Worm (Caenorhabditis elegans) whole organism, mixed stage, embryonic: ENCODE measurements around the gene ZK84.4.

Experiments
- M03D4.4 ChIP-seq: sonication (generic microtip); optimal IDR thresholded peaks from 2 replicates; lab custom pipeline; 2017; ENCODE audit warnings: mild to moderate bottlenecking, missing genetic modification characterization, missing compliant biosample characterization
- bed-3 ChIP-seq: fragments of 200-800 bp; sonication (Bioruptor generic); optimal IDR thresholded peaks from 3 replicates; lab custom pipeline; 2018; ENCODE audit warnings: mild to moderate bottlenecking, missing genetic modification characterization, moderate library complexity, missing compliant biosample characterization
- blmp-1 ChIP-seq: fragments of 150-350 bp; optimal IDR thresholded peaks from 2 replicates; lab custom pipeline; 2014; ENCODE audit warnings: missing biosample characterization, missing genetic modification characterization
- ceh-39 ChIP-seq: fragments of 150-350 bp; optimal IDR thresholded peaks from 2 replicates; lab custom pipeline; 2014; ENCODE audit warnings: missing biosample characterization, missing genetic modification characterization
- ceh-43 ChIP-seq: fragments of 200-800 bp; sonication (Bioruptor generic); optimal IDR thresholded peaks from 2 replicates; lab custom pipeline; 2018; ENCODE audit warnings: mild to moderate bottlenecking, missing genetic modification characterization, moderate library complexity, missing compliant biosample characterization
- ceh-83 ChIP-seq: fragments of 200-800 bp; sonication (Bioruptor generic); optimal IDR thresholded peaks from 2 replicates; lab custom pipeline; 2018; ENCODE audit warnings: mild to moderate bottlenecking, missing genetic modification characterization, missing compliant biosample characterization
- ces-1 ChIP-seq: fragments of 150-350 bp; optimal IDR thresholded peaks from 2 replicates; lab custom pipeline; 2014; ENCODE audit warnings: missing biosample characterization, missing genetic modification reagents, missing genetic modification characterization
- cnd-1 ChIP-seq: fragments of 200-800 bp; sonication (Bioruptor generic); optimal IDR thresholded peaks from 2 replicates; lab custom pipeline; 2018; ENCODE audit warnings: mild to moderate bottlenecking, missing genetic modification characterization, missing compliant biosample characterization
- drap-1 ChIP-seq: fragments of 200-800 bp; sonication (Bioruptor generic); optimal IDR thresholded peaks from 3 replicates; lab custom pipeline; 2018; ENCODE audit warnings: mild to moderate bottlenecking, missing genetic modification characterization, missing compliant biosample characterization
- elt-1 ChIP-seq: sonication (generic microtip); optimal IDR thresholded peaks from 2 replicates; lab custom pipeline; 2017; ENCODE audit warnings: missing genetic modification characterization, mild to moderate bottlenecking, missing compliant biosample characterization, antibody characterized with exemption, moderate library complexity, borderline replicate concordance; ENCODE audit not compliant: insufficient read depth
- elt-3 ChIP-seq: fragments of 150-350 bp; optimal IDR thresholded peaks from 2 replicates; lab custom pipeline; 2014; ENCODE audit warnings: missing biosample characterization, missing genetic modification characterization
- flh-1 ChIP-seq: fragments of 200-800 bp; sonication (Bioruptor generic); optimal IDR thresholded peaks from 2 replicates; lab custom pipeline; 2018; ENCODE audit warnings: mild to moderate bottlenecking, missing genetic modification characterization, moderate library complexity, missing compliant biosample characterization
- ham-2 ChIP-seq: fragments of 200-800 bp; sonication (Bioruptor generic); optimal IDR thresholded peaks from 2 replicates; lab custom pipeline; 2018; ENCODE audit warnings: mild to moderate bottlenecking, missing genetic modification characterization, missing compliant biosample characterization
- hlh-1 ChIP-seq: fragments of 150-350 bp; optimal IDR thresholded peaks from 2 replicates; lab custom pipeline; 2014; ENCODE audit warnings: missing biosample characterization, missing genetic modification reagents, missing genetic modification characterization
- lin-32 ChIP-seq: fragments of 200-800 bp; sonication (Bioruptor generic); optimal IDR thresholded peaks from 2 replicates; lab custom pipeline; 2018; ENCODE audit warnings: mild to moderate bottlenecking, missing genetic modification characterization, missing compliant biosample characterization
- lsy-2 ChIP-seq: fragments of 150-350 bp; optimal IDR thresholded peaks from 2 replicates; lab custom pipeline; 2014; ENCODE audit warnings: missing biosample characterization, missing genetic modification characterization
- mab-5 ChIP-seq: fragments of 150-350 bp; optimal IDR thresholded peaks from 2 replicates; lab custom pipeline; 2014; ENCODE audit warnings: missing biosample characterization, missing genetic modification characterization
- mep-1 ChIP-seq: fragments of 150-350 bp; optimal IDR thresholded peaks from 2 replicates; lab custom pipeline; 2017; ENCODE audit warnings: missing biosample characterization, missing genetic modification reagents, missing genetic modification characterization, inconsistent platforms
- mls-2 ChIP-seq: sonication (generic microtip); optimal IDR thresholded peaks from 2 replicates; lab custom pipeline; 2016; ENCODE audit warnings: mild to moderate bottlenecking, missing genetic modification characterization, moderate library complexity, missing compliant biosample characterization
- nhr-12 ChIP-seq: fragments of 150-350 bp; optimal IDR thresholded peaks from 2 replicates; lab custom pipeline; 2014; ENCODE audit warnings: missing biosample characterization, missing genetic modification characterization
- nhr-2 ChIP-seq: fragments of 150-350 bp; optimal IDR thresholded peaks from 2 replicates; lab custom pipeline; 2014; ENCODE audit warnings: missing biosample characterization, missing genetic modification characterization
- nhr-237 ChIP-seq: fragments of 150-350 bp; optimal IDR thresholded peaks from 2 replicates; lab custom pipeline; 2014; ENCODE audit warnings: missing biosample characterization, missing genetic modification characterization
- nhr-28 ChIP-seq: fragments of 150-350 bp; optimal IDR thresholded peaks from 2 replicates; lab custom pipeline; 2014; ENCODE audit warnings: missing biosample characterization, missing genetic modification characterization
- nhr-76 ChIP-seq: sonication (generic microtip); optimal IDR thresholded peaks from 2 replicates; lab custom pipeline; 2017; ENCODE audit warnings: missing biosample characterization, missing genetic modification characterization
- pha-4 ChIP-seq: fragments of 150-350 bp; optimal IDR thresholded peaks from 2 replicates; lab custom pipeline; 2018; ENCODE audit warnings: missing biosample characterization, missing genetic modification reagents, missing genetic modification characterization
- sem-2 ChIP-seq: fragments of 200-800 bp; sonication (Bioruptor generic); optimal IDR thresholded peaks from 2 replicates; lab custom pipeline; 2018; ENCODE audit warnings: mild to moderate bottlenecking, missing genetic modification characterization, missing compliant biosample characterization
- snpc-4 ChIP-seq: fragments of 150-350 bp; optimal IDR thresholded peaks from 2 replicates; lab custom pipeline; 2014; ENCODE audit warnings: missing biosample characterization, missing genetic modification characterization
- sptf-1 ChIP-seq: sonication (generic microtip); optimal IDR thresholded peaks from 2 replicates; lab custom pipeline; 2017; ENCODE audit warnings: mild to moderate bottlenecking, missing genetic modification characterization, moderate library complexity, missing compliant biosample characterization
- tbx-8 ChIP-seq: fragments of 200-800 bp; sonication (Bioruptor generic); optimal IDR thresholded peaks from 2 replicates; lab custom pipeline; 2018; ENCODE audit warnings: mild to moderate bottlenecking, missing genetic modification characterization, moderate library complexity, missing compliant biosample characterization
- unc-120 ChIP-seq: sonication (generic microtip); optimal IDR thresholded peaks from 2 replicates; lab custom pipeline; 2017; ENCODE audit warnings: missing genetic modification characterization, missing compliant biosample characterization; ENCODE audit not compliant: poor library complexity, severe bottlenecking
- unc-39 ChIP-seq: fragments of 150-350 bp; optimal IDR thresholded peaks from 2 replicates; lab custom pipeline; 2014; ENCODE audit warnings: missing biosample characterization, missing genetic modification characterization
- unc-62 ChIP-seq: fragments of 150-350 bp; optimal IDR thresholded peaks from 2 replicates; lab custom pipeline; 2014; ENCODE audit warnings: missing biosample characterization, missing genetic modification reagents, missing genetic modification characterization
- zip-8 ChIP-seq: fragments of 150-350 bp; optimal IDR thresholded peaks from 2 replicates; lab custom pipeline; 2014; ENCODE audit warnings: missing biosample characterization, missing genetic modification characterization
- ztf-11 ChIP-seq: fragments of 150-350 bp; optimal IDR thresholded peaks from 2 replicates; lab custom pipeline; 2014; ENCODE audit warnings: missing biosample characterization, missing genetic modification characterization

ZK84.4 gene

DNA sequence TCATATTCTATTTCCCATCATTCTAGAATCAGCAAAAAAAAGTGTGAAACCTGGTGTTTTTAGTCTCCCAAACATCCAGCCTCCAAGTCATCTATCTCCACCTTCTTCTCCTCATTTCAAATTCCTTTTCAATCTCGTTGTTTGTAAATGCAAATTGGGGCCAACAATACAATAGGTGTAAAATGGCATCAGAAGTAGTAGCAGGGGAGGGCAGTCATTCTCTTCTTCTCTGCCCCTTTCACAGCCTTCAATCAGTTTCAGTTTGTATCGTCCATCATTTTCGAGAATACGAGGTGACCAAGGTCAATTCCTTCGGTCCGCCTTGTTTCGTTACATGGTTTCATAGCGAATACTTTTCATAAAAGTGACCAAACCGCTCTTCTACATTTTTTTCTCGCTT is 39.5 kb downstream of the ZK84.4 start, which contains the start of gene B0034.4:
B0034.4 (minus strand) TSS at position 229 of the 400 bp plus-strand sequence.
- TF ChIP-seq lsy-2 (tag; lab: Kevin White, UChicago) (no peak), sem-2 (no peak), ces-1 (GFP tag; lab: Kevin White, UChicago) (no peak), sptf-1 (no peak), cnd-1 (tag; lab: Kevin White, UChicago) (no peak), ceh-83 (GFP tag; lab: Kevin White, UChicago) (no peak), blmp-1 (no peak), zip-8 (tag; lab: Kevin White, UChicago) (no peak), flh-1 (no peak), tbx-8 (GFP tag; lab: Kevin White, UChicago) (no peak), mls-2 (tag; lab: Kevin White, UChicago) (no peak), ceh-43 (no peak), nhr-76 (tag; lab: Kevin White, UChicago) (no peak), nhr-237 (no peak), unc-120 (tag; lab: Kevin White, UChicago) (no peak), nhr-28 (tag; lab: Kevin White, UChicago) (no peak), ztf-11 (tag; lab: Kevin White, UChicago) (no peak), ceh-39 (no peak)

DNA sequence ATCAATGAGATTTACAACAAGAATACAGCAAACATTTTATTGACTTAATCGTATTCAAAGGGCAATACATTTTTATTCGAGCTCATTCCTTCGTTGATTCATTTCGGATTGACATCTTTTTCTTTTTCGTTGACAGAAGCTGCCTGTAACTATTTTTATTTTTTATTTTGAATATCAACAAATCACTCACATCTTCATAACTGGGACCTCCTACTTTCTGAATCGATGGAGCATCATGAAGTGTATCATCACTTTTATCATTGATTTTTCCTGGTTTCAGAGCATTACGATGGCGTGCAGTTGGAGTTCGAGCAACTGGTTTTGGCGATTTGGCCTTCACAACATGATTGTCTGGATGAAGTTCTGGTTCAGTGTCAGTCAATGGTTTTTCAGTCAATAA is 40.8 kb downstream of the ZK84.4 start, which contains the start of gene B0034.1:
B0034.1 (plus strand) TSS at position 301 of the 400 bp plus-strand sequence.
- TF ChIP-seq drap-1 (GFP tag; lab: Kevin White, UChicago) (no peak), ceh-39 (no peak), nhr-2 (tag; lab: Kevin White, UChicago) (no peak), bed-3 (GFP tag; lab: Kevin White, UChicago) (no peak), ceh-43 (no peak), nhr-28 (tag; lab: Kevin White, UChicago) (no peak)

DNA sequence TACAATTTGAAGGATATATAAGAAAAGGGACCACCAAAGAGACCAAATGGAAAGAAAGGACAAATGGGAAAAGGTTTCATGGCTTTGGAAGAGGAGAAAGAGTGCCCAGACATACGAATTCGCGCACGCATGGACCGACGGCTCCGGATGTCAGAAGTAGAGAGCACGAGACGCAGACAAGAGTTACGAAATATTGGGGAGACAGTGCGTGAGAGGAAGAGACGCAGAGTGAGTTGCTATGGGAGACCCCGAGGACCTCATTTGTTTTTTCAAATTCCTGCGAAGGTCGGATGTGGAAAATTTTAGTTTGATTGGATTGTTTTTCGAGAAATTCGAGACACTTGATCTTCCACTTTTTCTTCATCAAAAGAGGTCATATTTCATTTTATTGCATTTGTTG is 42.1 kb downstream of the ZK84.4 start:
- TF ChIP-seq unc-120 (tag; lab: Kevin White, UChicago) (no peak), bed-3 (GFP tag; lab: Kevin White, UChicago) (no peak), flh-1 (no peak), ceh-83 (GFP tag; lab: Kevin White, UChicago) (no peak), mep-1 (peak; percentile 27), nhr-28 (tag; lab: Kevin White, UChicago) (no peak), M03D4.4 (no peak), hlh-1 (no peak), lin-32 (GFP tag; lab: Kevin White, UChicago) (no peak), ces-1 (GFP tag; lab: Kevin White, UChicago) (peak; percentile 66), snpc-4 (tag; lab: Kevin White, UChicago) (no peak), unc-39 (no peak), elt-1 (tag; lab: Kevin White, UChicago) (no peak), mab-5 (tag; lab: Kevin White, UChicago) (no peak)

DNA sequence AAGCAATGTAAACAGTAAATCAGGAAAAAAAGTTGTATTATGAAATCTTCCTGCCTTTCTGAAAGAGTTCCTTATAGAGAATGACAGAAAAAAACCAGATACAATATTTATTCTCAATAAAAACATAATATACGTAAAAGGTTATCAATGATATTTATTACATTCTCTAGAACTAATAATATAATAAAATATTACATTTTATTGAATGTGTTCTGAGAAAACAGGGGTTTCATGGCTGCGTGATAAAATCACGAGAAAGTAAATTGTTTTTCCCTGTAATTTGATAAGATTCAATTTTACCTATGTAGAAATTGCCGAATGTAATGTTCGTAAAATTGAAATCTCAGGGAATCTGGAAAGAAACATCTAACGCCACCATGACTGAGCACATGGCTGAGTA is 43.8 kb downstream of the ZK84.4 start:
- TF ChIP-seq pha-4 (no peak), unc-62 (no peak), drap-1 (GFP tag; lab: Kevin White, UChicago) (no peak), unc-39 (no peak), sem-2 (no peak), sptf-1 (no peak), elt-3 (tag; lab: Kevin White, UChicago) (no peak), ceh-83 (GFP tag; lab: Kevin White, UChicago) (no peak), ztf-11 (tag; lab: Kevin White, UChicago) (no peak), nhr-12 (tag; lab: Kevin White, UChicago) (no peak), cnd-1 (tag; lab: Kevin White, UChicago) (no peak), blmp-1 (no peak), zip-8 (tag; lab: Kevin White, UChicago) (no peak), ham-2 (GFP tag; lab: Kevin White, UChicago) (no peak), hlh-1 (no peak)
